Worm (Caenorhabditis elegans): Measurements from ENCODE around the gene T14G8.2.

DNA sequence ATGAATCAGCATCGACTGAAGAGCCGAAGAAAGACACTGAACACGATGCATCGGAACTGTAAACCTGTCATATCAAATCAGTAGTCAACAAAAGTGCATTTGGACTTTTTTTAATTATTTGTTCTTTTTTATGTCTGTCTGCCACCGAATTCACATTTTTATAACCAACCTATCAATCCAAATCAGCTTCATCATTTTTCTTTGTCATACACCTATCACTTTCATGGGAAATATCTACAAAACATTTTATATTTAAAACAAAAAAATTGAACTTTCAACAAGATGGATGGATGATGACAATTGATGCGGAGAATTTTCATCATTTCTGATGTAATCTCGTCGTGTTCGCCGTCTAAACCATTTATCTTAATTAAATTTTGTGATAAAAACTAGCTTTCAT, 11.6 kb downstream of the T14G8.2 start:
- TF ChIP-seq ceh-16 (tag; optimal IDR thresholded peaks at IDR 0.05) (no peak), unc-62 (GFP tag; optimal IDR thresholded peaks at IDR 0.05) (no peak), dmd-4 (tag; optimal IDR thresholded peaks at IDR 0.05) (no peak), ztf-4 (tag; optimal IDR thresholded peaks at IDR 0.05) (no peak), lin-13 (GFP tag; optimal IDR thresholded peaks at IDR 0.05) (no peak), skn-1 (tag; optimal IDR thresholded peaks at IDR 0.05) (no peak), nhr-6 (tag; optimal IDR thresholded peaks at IDR 0.05) (no peak), nhr-11 (tag; optimal IDR thresholded peaks at IDR 0.05) (no peak), ama-1 (optimal IDR thresholded peaks at IDR 0.05) (no peak), nhr-25 (tag; optimal IDR thresholded peaks at IDR 0.05) (no peak), ztf-11 (tag; optimal IDR thresholded peaks at IDR 0.05) (no peak), R02D3.7 (tag; optimal IDR thresholded peaks at IDR 0.05) (no peak)

All from whole organism, L2 larva.